Worm (Caenorhabditis elegans) whole organism, late embryonic: ENCODE data around the gene F42A9.8.

ENCODE experiments used
- C08G9.2 ChIP-seq: sonication (generic microtip); optimal IDR thresholded peaks from 2 replicates; lab custom pipeline; 2016; ENCODE audit warnings: mild to moderate bottlenecking, missing genetic modification characterization, moderate library complexity, missing compliant biosample characterization
- C38D4.7 ChIP-seq: fragments of 200-800 bp; sonication (Bioruptor generic); optimal IDR thresholded peaks from 2 replicates; lab custom pipeline; 2018; ENCODE audit warnings: mild to moderate bottlenecking, missing genetic modification characterization, moderate library complexity, missing compliant biosample characterization
- F13H6.1 ChIP-seq: sonication (generic microtip); optimal IDR thresholded peaks from 2 replicates; lab custom pipeline; 2016; ENCODE audit warnings: missing genetic modification characterization, missing compliant biosample characterization
- K02D7.2 ChIP-seq: sonication (generic microtip); optimal IDR thresholded peaks from 2 replicates; lab custom pipeline; 2017; ENCODE audit warnings: mild to moderate bottlenecking, missing genetic modification characterization, missing compliant biosample characterization
- K09A11.1 ChIP-seq: sonication (generic microtip); optimal IDR thresholded peaks from 2 replicates; lab custom pipeline; 2017; ENCODE audit warnings: antibody characterized with exemption, mild to moderate bottlenecking, missing genetic modification characterization, missing compliant biosample characterization; ENCODE audit not compliant: insufficient read depth
- ahr-1 ChIP-seq: sonication (generic microtip); optimal IDR thresholded peaks from 2 replicates; lab custom pipeline; 2016; ENCODE audit warnings: missing genetic modification characterization, missing compliant biosample characterization
- ceh-14 ChIP-seq: sonication (generic microtip); optimal IDR thresholded peaks from 2 replicates; lab custom pipeline; 2016; ENCODE audit warnings: missing genotype, missing genetic modification characterization, missing compliant biosample characterization
- ceh-18 ChIP-seq: sonication (generic microtip); optimal IDR thresholded peaks from 2 replicates; lab custom pipeline; 2016; ENCODE audit warnings: missing genetic modification characterization, missing compliant biosample characterization
- ceh-19 ChIP-seq: fragments of 200-800 bp; sonication (Bioruptor generic); optimal IDR thresholded peaks from 2 replicates; lab custom pipeline; 2018; ENCODE audit warnings: mild to moderate bottlenecking, missing genetic modification characterization, missing compliant biosample characterization
- ceh-31 ChIP-seq: sonication (generic microtip); optimal IDR thresholded peaks from 2 replicates; lab custom pipeline; 2016; ENCODE audit warnings: missing genetic modification characterization, missing compliant biosample characterization
- ceh-34 ChIP-seq: sonication (generic microtip); optimal IDR thresholded peaks from 2 replicates; lab custom pipeline; 2016; ENCODE audit warnings: mild to moderate bottlenecking, missing genetic modification characterization, missing compliant biosample characterization
- ceh-48 ChIP-seq: sonication (generic microtip); optimal IDR thresholded peaks from 2 replicates; lab custom pipeline; 2016; ENCODE audit warnings: missing genetic modification characterization, inconsistent platforms, missing compliant biosample characterization
- ceh-6 ChIP-seq: fragments of 200-800 bp; sonication (Bioruptor generic); optimal IDR thresholded peaks from 2 replicates; lab custom pipeline; 2018; ENCODE audit warnings: mild to moderate bottlenecking, missing genetic modification characterization, missing compliant biosample characterization
- che-1 ChIP-seq: sonication (generic microtip); optimal IDR thresholded peaks from 2 replicates; lab custom pipeline; 2016; ENCODE audit warnings: mild to moderate bottlenecking, missing genetic modification characterization, missing compliant biosample characterization
- dve-1 ChIP-seq: sonication (generic microtip); optimal IDR thresholded peaks from 2 replicates; lab custom pipeline; 2017; ENCODE audit warnings: antibody characterized with exemption, mild to moderate bottlenecking, missing genetic modification characterization, missing compliant biosample characterization
- elt-2 ChIP-seq: sonication (generic microtip); optimal IDR thresholded peaks from 2 replicates; lab custom pipeline; 2016; ENCODE audit warnings: missing genetic modification reagents, missing genetic modification characterization, missing compliant biosample characterization
- ets-4 ChIP-seq: sonication (generic microtip); optimal IDR thresholded peaks from 2 replicates; lab custom pipeline; 2016; ENCODE audit warnings: missing genetic modification characterization, missing compliant biosample characterization
- fax-1 ChIP-seq: sonication (generic microtip); optimal IDR thresholded peaks from 2 replicates; lab custom pipeline; 2016; ENCODE audit warnings: missing genotype, missing genetic modification characterization, missing compliant biosample characterization
- lim-6 ChIP-seq: sonication (generic microtip); optimal IDR thresholded peaks from 2 replicates; lab custom pipeline; 2016; ENCODE audit warnings: missing genetic modification characterization, missing compliant biosample characterization
- lin-11 ChIP-seq: fragments of 200-800 bp; sonication (Bioruptor generic); optimal IDR thresholded peaks from 2 replicates; lab custom pipeline; 2018; ENCODE audit warnings: mild to moderate bottlenecking, missing genetic modification characterization, missing compliant biosample characterization
- nfya-1 ChIP-seq: sonication (generic microtip); optimal IDR thresholded peaks from 2 replicates; lab custom pipeline; 2017; ENCODE audit warnings: missing genetic modification characterization, mild to moderate bottlenecking, missing compliant biosample characterization, antibody characterized with exemption, moderate library complexity
- nhr-11 ChIP-seq: fragments of 150-350 bp; optimal IDR thresholded peaks from 2 replicates; lab custom pipeline; 2014; ENCODE audit warnings: missing biosample characterization, missing genetic modification characterization
- nhr-232 ChIP-seq: sonication (generic microtip); optimal IDR thresholded peaks from 2 replicates; lab custom pipeline; 2016; ENCODE audit warnings: missing genetic modification characterization, missing compliant biosample characterization
- odd-2 ChIP-seq: sonication (generic microtip); optimal IDR thresholded peaks from 2 replicates; lab custom pipeline; 2017; ENCODE audit warnings: antibody characterized with exemption, mild to moderate bottlenecking, missing genetic modification characterization, missing compliant biosample characterization
- pag-3 ChIP-seq: sonication (generic microtip); optimal IDR thresholded peaks from 2 replicates; lab custom pipeline; 2016; ENCODE audit warnings: missing compliant biosample characterization, missing genetic modification characterization, borderline replicate concordance
- pha-2 ChIP-seq: sonication (generic microtip); optimal IDR thresholded peaks from 2 replicates; lab custom pipeline; 2017; ENCODE audit warnings: mild to moderate bottlenecking, missing genetic modification characterization, missing compliant biosample characterization
- rnt-1 ChIP-seq: sonication (generic microtip); optimal IDR thresholded peaks from 2 replicates; lab custom pipeline; 2016; ENCODE audit warnings: missing genetic modification characterization, missing compliant biosample characterization
- sdc-2 ChIP-seq: sonication (generic microtip); optimal IDR thresholded peaks from 2 replicates; lab custom pipeline; 2016; ENCODE audit warnings: missing genotype, missing genetic modification characterization, missing compliant biosample characterization
- sox-2 ChIP-seq: fragments of 200-800 bp; sonication (Bioruptor generic); IDR thresholded peaks from 2 replicates; pipeline ENCODE4 v1.3.6; 2022; ENCODE audit warnings: missing genetic modification reagents, missing genetic modification characterization, missing compliant biosample characterization
- unc-42 ChIP-seq: sonication (generic microtip); optimal IDR thresholded peaks from 2 replicates; lab custom pipeline; 2016; ENCODE audit warnings: missing genotype, missing genetic modification characterization, missing compliant biosample characterization
- unc-55 ChIP-seq: sonication (generic microtip); optimal IDR thresholded peaks from 2 replicates; lab custom pipeline; 2017; ENCODE audit warnings: missing biosample characterization, missing genetic modification reagents, missing genetic modification characterization

F42A9.8 gene

ce11 chrIV:8605217-8605616 is 13.4 kb downstream of the F42A9.8 start:
- TF ChIP-seq ceh-31 (tag; lab: Kevin White, UChicago), result no peak
- TF ChIP-seq pha-2 (tag; lab: Kevin White, UChicago), result no peak
- TF ChIP-seq unc-42 (tag; lab: Kevin White, UChicago), result no peak
- no peak for TF ChIP-seq nhr-232 (tag; lab: Kevin White, UChicago)
- peak; percentile 63 for TF ChIP-seq ceh-18 (tag; lab: Kevin White, UChicago)
- TF ChIP-seq sox-2, result no peak
- no peak for TF ChIP-seq C08G9.2 (tag; lab: Kevin White, UChicago)
- TF ChIP-seq F13H6.1 (tag; lab: Kevin White, UChicago), result no peak
- TF ChIP-seq fax-1 (tag; lab: Kevin White, UChicago), result no peak
- TF ChIP-seq ets-4 (tag; lab: Kevin White, UChicago), result no peak
- TF ChIP-seq unc-55 (GFP tag; lab: Kevin White, UChicago), result peak; percentile 16

ce11 chrIV:8602877-8603276 is 15.7 kb downstream of the F42A9.8 start, which contains the start of gene Y59H11AR.10:
Gene Y59H11AR.10 (plus strand): TSS chrIV:8603177.
- TF ChIP-seq sdc-2, result no peak
- TF ChIP-seq lin-11, result no peak
- TF ChIP-seq nfya-1 (tag; lab: Kevin White, UChicago), result no peak
- TF ChIP-seq, all 69 proteins: peak for 0

DNA sequence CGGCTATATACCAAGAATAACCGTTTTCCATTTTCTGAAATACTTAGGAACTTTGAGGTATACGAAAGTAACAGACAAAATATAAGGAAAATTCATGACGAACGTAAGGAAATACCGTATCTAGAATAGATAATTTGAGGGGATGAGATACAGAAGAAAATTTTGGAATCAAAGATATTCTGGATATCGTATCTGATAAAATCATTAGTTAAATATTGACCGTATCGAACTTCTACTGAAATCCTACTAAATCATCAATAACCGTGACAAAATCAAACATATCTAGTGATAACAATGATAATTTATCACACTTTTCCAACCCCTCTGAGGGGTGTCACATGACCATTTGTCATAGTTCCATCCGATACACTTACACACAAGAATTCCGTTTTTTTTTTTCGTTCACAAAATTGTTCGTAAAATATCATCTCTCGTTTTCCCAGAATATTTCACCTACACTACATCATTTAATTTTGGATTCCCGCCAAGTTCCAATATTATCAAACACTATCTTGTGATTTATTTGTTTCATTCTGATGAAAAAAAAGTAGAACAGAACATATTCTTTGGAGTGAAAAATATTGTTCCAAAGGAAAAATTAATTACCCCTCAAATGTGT is 17.8 kb downstream of the F42A9.8 start, which contains the start of gene Y59H11AR.4:
Gene Y59H11AR.4, minus strand, starts transcription at position 51 of the 619 bp plus-strand sequence.
- no peak for TF ChIP-seq C38D4.7 (GFP tag; lab: Kevin White, UChicago)
- TF ChIP-seq K02D7.2 (tag; lab: Kevin White, UChicago), result no peak
- TF ChIP-seq ceh-14, result no peak
- no peak for TF ChIP-seq ceh-31 (tag; lab: Kevin White, UChicago)

ce11 chrIV:8597504-8597903 is 21.1 kb downstream of the F42A9.8 start:
- peak; percentile 44 for TF ChIP-seq nfya-1 (tag; lab: Kevin White, UChicago)
- TF ChIP-seq ceh-48 (tag; lab: Kevin White, UChicago), result peak; percentile 19
- no peak for TF ChIP-seq che-1 (tag; lab: Kevin White, UChicago)

DNA sequence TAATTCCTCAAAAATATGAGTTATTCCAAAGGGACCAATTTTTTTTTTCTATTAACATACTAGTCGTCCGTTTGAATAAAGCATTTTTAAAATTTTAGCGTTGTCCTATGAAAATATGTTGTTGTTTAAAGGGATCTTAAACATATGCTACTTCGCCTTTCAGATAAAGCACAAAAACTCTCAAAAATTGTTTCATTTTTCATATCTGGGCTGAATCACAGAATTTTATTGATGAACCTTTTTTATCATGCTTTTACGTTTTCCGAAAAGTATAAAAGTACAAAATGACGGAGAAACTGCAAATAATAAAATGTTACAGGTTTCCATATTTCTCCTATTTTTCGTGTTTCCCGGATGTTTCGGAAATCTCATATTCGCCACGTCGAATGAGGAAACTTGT is 22.8 kb downstream of the F42A9.8 start, which contains the start of gene clec-181:
Gene clec-181, plus strand, starts transcription at position 301 of the 400 bp plus-strand sequence.
- TF ChIP-seq ahr-1 (tag; lab: Kevin White, UChicago) (no peak), K09A11.1 (tag; lab: Kevin White, UChicago) (no peak), ceh-18 (tag; lab: Kevin White, UChicago) (no peak), odd-2 (tag; lab: Kevin White, UChicago) (no peak), ceh-19 (no peak), lim-6 (tag; lab: Kevin White, UChicago) (no peak), rnt-1 (tag; lab: Kevin White, UChicago) (no peak), nhr-11 (tag; lab: Kevin White, UChicago) (no peak), K02D7.2 (tag; lab: Kevin White, UChicago) (no peak), ceh-48 (tag; lab: Kevin White, UChicago) (no peak), F13H6.1 (tag; lab: Kevin White, UChicago) (no peak), dve-1 (tag; lab: Kevin White, UChicago) (no peak), C38D4.7 (GFP tag; lab: Kevin White, UChicago) (no peak), pag-3 (tag; lab: Kevin White, UChicago) (no peak), ceh-34 (tag; lab: Kevin White, UChicago) (no peak), ceh-6 (no peak), lin-11 (no peak), elt-2 (tag; lab: Kevin White, UChicago) (no peak)
